Worm (Caenorhabditis elegans) whole organism, L3 larva: ENCODE measurements around the gene stdh-3.

Source experiments
- R02D3.7 ChIP-seq: fragments of 150-350 bp; optimal IDR thresholded peaks from 2 replicates; lab custom pipeline; 2014; ENCODE audit warnings: missing biosample characterization, missing genetic modification characterization
- ZK546.5 ChIP-seq: sonication (generic microtip); optimal IDR thresholded peaks from 2 replicates; lab custom pipeline; 2017; ENCODE audit warnings: missing biosample characterization, missing genetic modification characterization
- ceh-16 ChIP-seq: sonication (generic microtip); optimal IDR thresholded peaks from 2 replicates; lab custom pipeline; 2017; ENCODE audit warnings: missing biosample characterization, missing genetic modification characterization
- ceh-82 ChIP-seq: fragments of 150-350 bp; optimal IDR thresholded peaks from 2 replicates; lab custom pipeline; 2014; ENCODE audit warnings: missing biosample characterization, missing genetic modification characterization
- ceh-9 ChIP-seq: sonication (generic microtip); optimal IDR thresholded peaks from 2 replicates; lab custom pipeline; 2018; ENCODE audit warnings: missing biosample characterization, missing genetic modification characterization
- daf-12 ChIP-seq: fragments of 150-350 bp; optimal IDR thresholded peaks from 2 replicates; lab custom pipeline; 2014; ENCODE audit warnings: missing biosample characterization, missing genetic modification reagents, missing genetic modification characterization
- egl-27 ChIP-seq: sonication (generic microtip); optimal IDR thresholded peaks from 4 replicates; lab custom pipeline; 2017; ENCODE audit warnings: missing biosample characterization, missing genetic modification reagents, missing genetic modification characterization
- egl-5 ChIP-seq: fragments of 150-350 bp; optimal IDR thresholded peaks from 2 replicates; lab custom pipeline; 2017; ENCODE audit warnings: missing biosample characterization, missing genetic modification reagents, missing genetic modification characterization, inconsistent platforms
- elt-1 ChIP-seq: fragments of 150-350 bp; optimal IDR thresholded peaks from 2 replicates; lab custom pipeline; 2014; ENCODE audit warnings: missing biosample characterization, missing genetic modification characterization
- elt-2 ChIP-seq: sonication (generic microtip); optimal IDR thresholded peaks from 2 replicates; lab custom pipeline; 2016; ENCODE audit warnings: missing genetic modification reagents, mild to moderate bottlenecking, missing genetic modification characterization, missing compliant biosample characterization
- eor-1 ChIP-seq, 2 experiments: fragments of 150-350 bp; optimal IDR thresholded peaks; 2 replicates each; lab custom pipeline; 2014 to 2018; ENCODE audit warnings: missing biosample characterization in 2 of 2, missing genetic modification characterization in 2 of 2
- fkh-10 ChIP-seq: sonication (generic microtip); optimal IDR thresholded peaks from 2 replicates; lab custom pipeline; 2017; ENCODE audit warnings: missing biosample characterization, missing genetic modification reagents, missing genetic modification characterization
- fkh-2 ChIP-seq: fragments of 150-350 bp; optimal IDR thresholded peaks from 2 replicates; lab custom pipeline; 2014; ENCODE audit warnings: missing biosample characterization, missing genetic modification reagents, missing genetic modification characterization
- fos-1 ChIP-seq: fragments of 150-350 bp; optimal IDR thresholded peaks from 2 replicates; lab custom pipeline; 2014; ENCODE audit warnings: missing biosample characterization, missing genetic modification characterization
- hmg-11 ChIP-seq: sonication (generic microtip); optimal IDR thresholded peaks from 2 replicates; lab custom pipeline; 2016; ENCODE audit warnings: missing genetic modification characterization, missing compliant biosample characterization
- jun-1 ChIP-seq: fragments of 150-350 bp; optimal IDR thresholded peaks from 2 replicates; lab custom pipeline; 2014; ENCODE audit warnings: missing biosample characterization, missing genetic modification reagents, missing genetic modification characterization
- lin-15B ChIP-seq: fragments of 150-350 bp; optimal IDR thresholded peaks from 2 replicates; lab custom pipeline; 2014; ENCODE audit warnings: missing biosample characterization, missing genetic modification characterization
- lin-39 ChIP-seq: fragments of 150-350 bp; optimal IDR thresholded peaks from 2 replicates; lab custom pipeline; 2018; ENCODE audit warnings: missing biosample characterization, missing genetic modification reagents, missing genetic modification characterization
- lsy-12 ChIP-seq: sonication (generic microtip); optimal IDR thresholded peaks from 2 replicates; lab custom pipeline; 2016; ENCODE audit warnings: mild to moderate bottlenecking, missing genetic modification characterization, missing compliant biosample characterization
- mdl-1 ChIP-seq: fragments of 150-350 bp; optimal IDR thresholded peaks from 2 replicates; lab custom pipeline; 2014; ENCODE audit warnings: missing biosample characterization, missing genetic modification characterization
- mml-1 ChIP-seq: fragments of 150-350 bp; sonication (generic microtip); optimal IDR thresholded peaks from 3 replicates; lab custom pipeline; 2014; ENCODE audit warnings: missing biosample characterization, missing genetic modification characterization
- nfya-1 ChIP-seq: sonication (generic microtip); optimal IDR thresholded peaks from 2 replicates; lab custom pipeline; 2017; ENCODE audit warnings: missing genetic modification characterization, mild to moderate bottlenecking, missing compliant biosample characterization, antibody characterized with exemption, moderate library complexity; ENCODE audit not compliant: insufficient read depth
- nhr-11 ChIP-seq: fragments of 150-350 bp; optimal IDR thresholded peaks from 2 replicates; lab custom pipeline; 2014; ENCODE audit warnings: missing biosample characterization, missing genetic modification characterization
- nhr-12 ChIP-seq: fragments of 150-350 bp; optimal IDR thresholded peaks from 2 replicates; lab custom pipeline; 2014; ENCODE audit warnings: missing biosample characterization, missing genetic modification characterization
- nhr-25 ChIP-seq: sonication (generic microtip); optimal IDR thresholded peaks from 2 replicates; lab custom pipeline; 2017; ENCODE audit warnings: missing biosample characterization, missing genetic modification characterization
- nhr-28 ChIP-seq: fragments of 150-350 bp; optimal IDR thresholded peaks from 2 replicates; lab custom pipeline; 2014; ENCODE audit warnings: missing biosample characterization, missing genetic modification characterization
- nhr-43 ChIP-seq: sonication (generic microtip); optimal IDR thresholded peaks from 2 replicates; lab custom pipeline; 2016; ENCODE audit warnings: mild to moderate bottlenecking, missing genetic modification characterization, missing compliant biosample characterization; ENCODE audit not compliant: poor library complexity, severe bottlenecking
- nhr-67 ChIP-seq: fragments of 150-350 bp; optimal IDR thresholded peaks from 2 replicates; lab custom pipeline; 2014; ENCODE audit warnings: missing biosample characterization, missing genetic modification characterization
- nhr-76 ChIP-seq: fragments of 150-350 bp; sonication (generic microtip); optimal IDR thresholded peaks from 5 replicates; lab custom pipeline; 2014; ENCODE audit warnings: missing biosample characterization, missing genetic modification characterization
- pha-4 ChIP-seq: fragments of 150-350 bp; optimal IDR thresholded peaks from 2 replicates; lab custom pipeline; 2014; ENCODE audit warnings: missing biosample characterization, missing genetic modification reagents, missing genetic modification characterization
- pqm-1 ChIP-seq: fragments of 150-350 bp; optimal IDR thresholded peaks from 2 replicates; lab custom pipeline; 2017; ENCODE audit warnings: missing biosample characterization, missing genetic modification characterization, inconsistent platforms
- skn-1 ChIP-seq: fragments of 150-350 bp; optimal IDR thresholded peaks from 2 replicates; lab custom pipeline; 2014; ENCODE audit warnings: missing biosample characterization, missing genetic modification characterization
- snpc-4 ChIP-seq: fragments of 150-350 bp; optimal IDR thresholded peaks from 2 replicates; lab custom pipeline; 2014; ENCODE audit warnings: missing biosample characterization, missing genetic modification characterization
- tbx-2 ChIP-seq: sonication (generic microtip); optimal IDR thresholded peaks from 2 replicates; lab custom pipeline; 2016; ENCODE audit warnings: mild to moderate bottlenecking, missing genetic modification characterization, missing compliant biosample characterization
- unc-62 ChIP-seq: fragments of 150-350 bp; sonication (generic microtip); optimal IDR thresholded peaks from 4 replicates; lab custom pipeline; 2014; ENCODE audit warnings: missing biosample characterization, missing genetic modification reagents, missing genetic modification characterization
- zag-1 ChIP-seq: fragments of 150-350 bp; optimal IDR thresholded peaks from 2 replicates; lab custom pipeline; 2014; ENCODE audit warnings: missing biosample characterization, missing genetic modification characterization
- ztf-11 ChIP-seq: fragments of 150-350 bp; optimal IDR thresholded peaks from 2 replicates; lab custom pipeline; 2014; ENCODE audit warnings: missing biosample characterization, missing genetic modification characterization
- ztf-4 ChIP-seq: fragments of 150-350 bp; optimal IDR thresholded peaks from 2 replicates; lab custom pipeline; 2014; ENCODE audit warnings: missing biosample characterization, missing genetic modification characterization

Gene stdh-3

ce11 chrV:13904446-13904845 is at the start of gene stdh-3:
stdh-3 (plus strand) TSS chrV:13904611.
- TF ChIP-seq pha-4 (no peak), lin-15B (tag; lab: Kevin White, UChicago) (no peak), hmg-11 (tag; lab: Kevin White, UChicago) (no peak), elt-2 (tag; lab: Kevin White, UChicago) (no peak), egl-27 (no peak), nfya-1 (no peak)

ce11 chrV:13856376-13856775 is 48.0 kb upstream of the stdh-3 start, which contains the start of gene srx-134:
srx-134 (minus strand) TSS chrV:13856476.
- TF ChIP-seq zag-1 (tag; lab: Kevin White, UChicago): no peak
- no peak for TF ChIP-seq fkh-2 (tag; lab: Kevin White, UChicago)
- TF ChIP-seq ztf-11 (tag; lab: Kevin White, UChicago): no peak
- no peak for TF ChIP-seq egl-5 (tag; lab: Kevin White, UChicago)
- TF ChIP-seq mdl-1 (tag; lab: Kevin White, UChicago): no peak
- TF ChIP-seq elt-1 (tag; lab: Kevin White, UChicago): no peak
- no peak for TF ChIP-seq nhr-76 (tag; lab: Kevin White, UChicago)
- TF ChIP-seq, all 47 proteins: peak for 0

- TF ChIP-seq nfya-1: no peak
- TF ChIP-seq unc-62 (GFP tag; lab: Kevin White, UChicago): no peak
- TF ChIP-seq ceh-9 (tag; lab: Kevin White, UChicago): no peak
- no peak for TF ChIP-seq nhr-11 (tag; lab: Kevin White, UChicago)
- no peak for TF ChIP-seq skn-1 (tag; lab: Kevin White, UChicago)
- no peak for TF ChIP-seq fkh-10 (GFP tag; lab: Kevin White, UChicago)
- TF ChIP-seq nhr-76 (tag; lab: Kevin White, UChicago): no peak
- TF ChIP-seq lin-39 (tag; lab: Kevin White, UChicago): no peak
- TF ChIP-seq mml-1 (tag; lab: Kevin White, UChicago): no peak
- TF ChIP-seq daf-12: no peak
- TF ChIP-seq nhr-28 (tag; lab: Kevin White, UChicago): no peak
Measured at ce11 chrV:13857132-13857531, 47.3 kb upstream of the stdh-3 start, which contains the start of gene srx-136. srx-136 (plus strand) TSS chrV:13857432.

- TF ChIP-seq lsy-12 (no peak), ztf-11 (tag; lab: Kevin White, UChicago) (no peak), jun-1 (tag; lab: Kevin White, UChicago) (no peak), unc-62 (GFP tag; lab: Kevin White, UChicago) (no peak), elt-2 (tag; lab: Kevin White, UChicago) (no peak), mml-1 (tag; lab: Kevin White, UChicago) (no peak), tbx-2 (tag; lab: Kevin White, UChicago) (no peak), nhr-43 (no peak), nhr-67 (no peak), nhr-76 (tag; lab: Kevin White, UChicago) (no peak), ceh-9 (tag; lab: Kevin White, UChicago) (no peak)
Measured at ce11 chrV:13858906-13859305, 45.5 kb upstream of the stdh-3 start, which contains the start of gene srx-135. srx-135 (plus strand) TSS chrV:13859206.

ce11 chrV:13862505-13862904 is 41.9 kb upstream of the stdh-3 start, which contains the start of gene srx-137:
srx-137 (plus strand) TSS chrV:13862805.
- no peak for TF ChIP-seq lsy-12
- no peak for TF ChIP-seq snpc-4
- TF ChIP-seq lin-39 (tag; lab: Kevin White, UChicago): no peak
- no peak for TF ChIP-seq nhr-11 (tag; lab: Kevin White, UChicago)
- no peak for TF ChIP-seq ztf-11 (tag; lab: Kevin White, UChicago)
- TF ChIP-seq ceh-82 (tag; lab: Kevin White, UChicago): no peak
- no peak for TF ChIP-seq pqm-1 (tag; lab: Kevin White, UChicago)

ce11 chrV:13863700-13864099 is 40.7 kb upstream of the stdh-3 start:
- no peak for TF ChIP-seq ceh-9 (tag; lab: Kevin White, UChicago)
- TF ChIP-seq snpc-4: no peak
- TF ChIP-seq lsy-12: no peak
- no peak for TF ChIP-seq nhr-76 (tag; lab: Kevin White, UChicago)
- TF ChIP-seq fkh-2 (tag; lab: Kevin White, UChicago): no peak
- no peak for TF ChIP-seq ztf-4 (tag; lab: Kevin White, UChicago)
- no peak for TF ChIP-seq ZK546.5
- TF ChIP-seq ceh-16: no peak
- no peak for TF ChIP-seq nhr-12
- TF ChIP-seq fos-1 (tag; lab: Kevin White, UChicago): no peak
- TF ChIP-seq ceh-82 (tag; lab: Kevin White, UChicago): no peak
- TF ChIP-seq nhr-67: no peak
- no peak for TF ChIP-seq egl-5 (tag; lab: Kevin White, UChicago)
- TF ChIP-seq mml-1 (tag; lab: Kevin White, UChicago): no peak
- TF ChIP-seq R02D3.7 (tag; lab: Kevin White, UChicago): no peak
- TF ChIP-seq nhr-25 (tag; lab: Kevin White, UChicago): no peak
- TF ChIP-seq tbx-2 (tag; lab: Kevin White, UChicago): no peak
- no peak for TF ChIP-seq eor-1 (tag; optimal IDR thresholded peaks at IDR 0.05; lab: Kevin White, UChicago)
